Worm (Caenorhabditis elegans): ENCODE results near the gene T26E4.2.

ce11 chrV:15779128-15779729 lies 2.0 kb upstream of the T26E4.2 start, which contains the start of the genes nhr-285 and irld-52:
- no peak for TF ChIP-seq ztf-29 (GFP tag; IDR thresholded peaks at IDR 0.05)
- TF ChIP-seq ztf-23 (GFP tag; IDR thresholded peaks at IDR 0.05): no peak
- TF ChIP-seq tab-1 (GFP tag; IDR thresholded peaks at IDR 0.05): no peak

All from whole organism, midembryonic.